Worm (Caenorhabditis elegans) whole organism, L3 larva: ENCODE results near the gene hgrs-1.

ENCODE experiments used
- R02D3.7 ChIP-seq: fragments of 150-350 bp; optimal IDR thresholded peaks from 2 replicates; lab custom pipeline; 2014; ENCODE audit warnings: missing biosample characterization, missing genetic modification characterization
- ama-1 ChIP-seq: fragments of 150-350 bp; optimal IDR thresholded peaks from 2 replicates; lab custom pipeline; 2018
- ceh-16 ChIP-seq: sonication (generic microtip); optimal IDR thresholded peaks from 2 replicates; lab custom pipeline; 2017; ENCODE audit warnings: missing biosample characterization, missing genetic modification characterization
- ceh-28 ChIP-seq: fragments of 150-350 bp; optimal IDR thresholded peaks from 2 replicates; lab custom pipeline; 2014; ENCODE audit warnings: missing biosample characterization, missing genetic modification reagents, missing genetic modification characterization
- daf-12 ChIP-seq: fragments of 150-350 bp; optimal IDR thresholded peaks from 2 replicates; lab custom pipeline; 2014; ENCODE audit warnings: missing biosample characterization, missing genetic modification reagents, missing genetic modification characterization
- egl-27 ChIP-seq: sonication (generic microtip); optimal IDR thresholded peaks from 4 replicates; lab custom pipeline; 2017; ENCODE audit warnings: missing biosample characterization, missing genetic modification reagents, missing genetic modification characterization
- egl-5 ChIP-seq: fragments of 150-350 bp; optimal IDR thresholded peaks from 2 replicates; lab custom pipeline; 2017; ENCODE audit warnings: missing biosample characterization, missing genetic modification reagents, missing genetic modification characterization, inconsistent platforms
- elt-1 ChIP-seq: fragments of 150-350 bp; optimal IDR thresholded peaks from 2 replicates; lab custom pipeline; 2014; ENCODE audit warnings: missing biosample characterization, missing genetic modification characterization
- elt-2 ChIP-seq: sonication (generic microtip); optimal IDR thresholded peaks from 2 replicates; lab custom pipeline; 2016; ENCODE audit warnings: missing genetic modification reagents, mild to moderate bottlenecking, missing genetic modification characterization, missing compliant biosample characterization
- elt-3 ChIP-seq, 3 experiments: fragments of 150-350 bp in 1 of 3; sonication (generic microtip) in 2 of 3; optimal IDR thresholded peaks; 2 replicates in 2 of 3; 4 replicates in 1 of 3; lab custom pipeline; 2014 to 2017; ENCODE audit warnings: missing biosample characterization in 3 of 3, missing genetic modification characterization in 3 of 3
- fkh-2 ChIP-seq: fragments of 150-350 bp; optimal IDR thresholded peaks from 2 replicates; lab custom pipeline; 2014; ENCODE audit warnings: missing biosample characterization, missing genetic modification reagents, missing genetic modification characterization
- hmg-11 ChIP-seq: sonication (generic microtip); optimal IDR thresholded peaks from 2 replicates; lab custom pipeline; 2016; ENCODE audit warnings: missing genetic modification characterization, missing compliant biosample characterization
- jun-1 ChIP-seq: fragments of 150-350 bp; optimal IDR thresholded peaks from 2 replicates; lab custom pipeline; 2014; ENCODE audit warnings: missing biosample characterization, missing genetic modification reagents, missing genetic modification characterization
- lin-39 ChIP-seq: fragments of 150-350 bp; optimal IDR thresholded peaks from 2 replicates; lab custom pipeline; 2018; ENCODE audit warnings: missing biosample characterization, missing genetic modification reagents, missing genetic modification characterization
- lsy-12 ChIP-seq: sonication (generic microtip); optimal IDR thresholded peaks from 2 replicates; lab custom pipeline; 2016; ENCODE audit warnings: mild to moderate bottlenecking, missing genetic modification characterization, missing compliant biosample characterization
- mdl-1 ChIP-seq: fragments of 150-350 bp; optimal IDR thresholded peaks from 2 replicates; lab custom pipeline; 2014; ENCODE audit warnings: missing biosample characterization, missing genetic modification characterization
- mml-1 ChIP-seq: fragments of 150-350 bp; sonication (generic microtip); optimal IDR thresholded peaks from 3 replicates; lab custom pipeline; 2014; ENCODE audit warnings: missing biosample characterization, missing genetic modification characterization
- nfya-1 ChIP-seq: sonication (generic microtip); optimal IDR thresholded peaks from 2 replicates; lab custom pipeline; 2017; ENCODE audit warnings: missing genetic modification characterization, mild to moderate bottlenecking, missing compliant biosample characterization, antibody characterized with exemption, moderate library complexity; ENCODE audit not compliant: insufficient read depth
- nhr-12 ChIP-seq: fragments of 150-350 bp; optimal IDR thresholded peaks from 2 replicates; lab custom pipeline; 2014; ENCODE audit warnings: missing biosample characterization, missing genetic modification characterization
- nhr-23 ChIP-seq: fragments of 150-350 bp; optimal IDR thresholded peaks from 2 replicates; lab custom pipeline; 2014; ENCODE audit warnings: missing biosample characterization, missing genetic modification reagents, missing genetic modification characterization
- nhr-25 ChIP-seq: sonication (generic microtip); optimal IDR thresholded peaks from 2 replicates; lab custom pipeline; 2017; ENCODE audit warnings: missing biosample characterization, missing genetic modification characterization
- nhr-28 ChIP-seq: fragments of 150-350 bp; optimal IDR thresholded peaks from 2 replicates; lab custom pipeline; 2014; ENCODE audit warnings: missing biosample characterization, missing genetic modification characterization
- nhr-43 ChIP-seq: sonication (generic microtip); optimal IDR thresholded peaks from 2 replicates; lab custom pipeline; 2016; ENCODE audit warnings: mild to moderate bottlenecking, missing genetic modification characterization, missing compliant biosample characterization; ENCODE audit not compliant: poor library complexity, severe bottlenecking
- nhr-67 ChIP-seq: fragments of 150-350 bp; optimal IDR thresholded peaks from 2 replicates; lab custom pipeline; 2014; ENCODE audit warnings: missing biosample characterization, missing genetic modification characterization
- pha-4 ChIP-seq: fragments of 150-350 bp; optimal IDR thresholded peaks from 2 replicates; lab custom pipeline; 2014; ENCODE audit warnings: missing biosample characterization, missing genetic modification reagents, missing genetic modification characterization
- pqm-1 ChIP-seq: fragments of 150-350 bp; optimal IDR thresholded peaks from 2 replicates; lab custom pipeline; 2017; ENCODE audit warnings: missing biosample characterization, missing genetic modification characterization, inconsistent platforms
- sea-2 ChIP-seq: fragments of 150-350 bp; sonication (generic microtip); optimal IDR thresholded peaks from 4 replicates; lab custom pipeline; 2014; ENCODE audit warnings: missing biosample characterization, missing genetic modification reagents, missing genetic modification characterization
- skn-1 ChIP-seq: fragments of 150-350 bp; optimal IDR thresholded peaks from 2 replicates; lab custom pipeline; 2014; ENCODE audit warnings: missing biosample characterization, missing genetic modification characterization
- snpc-4 ChIP-seq: fragments of 150-350 bp; optimal IDR thresholded peaks from 2 replicates; lab custom pipeline; 2014; ENCODE audit warnings: missing biosample characterization, missing genetic modification characterization
- tbx-2 ChIP-seq: sonication (generic microtip); optimal IDR thresholded peaks from 2 replicates; lab custom pipeline; 2016; ENCODE audit warnings: mild to moderate bottlenecking, missing genetic modification characterization, missing compliant biosample characterization
- unc-39 ChIP-seq: sonication (generic microtip); optimal IDR thresholded peaks from 4 replicates; lab custom pipeline; 2017; ENCODE audit warnings: missing biosample characterization, missing genetic modification characterization
- zag-1 ChIP-seq: fragments of 150-350 bp; optimal IDR thresholded peaks from 2 replicates; lab custom pipeline; 2014; ENCODE audit warnings: missing biosample characterization, missing genetic modification characterization

hgrs-1 gene

ce11 chrIV:8254193-8254592 lies 48.3 kb upstream of the hgrs-1 start:
- TF ChIP-seq sea-2 (GFP tag; lab: Kevin White, UChicago) (no peak), nhr-23 (tag; lab: Kevin White, UChicago) (peak; percentile 62), nhr-43 (tag; lab: Kevin White, UChicago) (peak; percentile 0), elt-1 (tag; lab: Kevin White, UChicago) (peak; percentile 82), snpc-4 (tag; lab: Kevin White, UChicago) (no peak), nhr-12 (no peak), tbx-2 (no peak), nhr-28 (tag; lab: Kevin White, UChicago) (no peak)

DNA sequence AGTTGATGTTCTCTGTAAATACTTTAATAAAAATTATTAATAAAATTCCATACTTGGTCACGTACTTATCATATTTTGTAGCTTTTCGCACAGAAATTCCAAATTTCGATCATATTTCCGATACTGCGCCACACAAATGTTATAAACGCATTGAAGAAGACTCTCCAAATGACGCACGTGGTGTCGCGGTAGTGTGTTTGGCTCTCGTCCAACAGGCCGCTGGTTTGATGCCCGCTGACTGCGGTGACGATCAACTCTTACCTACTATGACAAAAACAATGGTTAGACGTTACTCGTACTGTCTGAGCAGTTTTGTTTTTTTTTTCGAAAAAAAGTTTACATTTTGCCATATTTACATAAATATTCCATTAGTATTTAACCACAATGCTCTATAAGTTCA lies 47.0 kb upstream of the hgrs-1 start:
- TF ChIP-seq R02D3.7 (tag; lab: Kevin White, UChicago) (no peak), unc-39 (tag; lab: Kevin White, UChicago) (no peak), daf-12 (tag; lab: Kevin White, UChicago) (no peak), zag-1 (tag; lab: Kevin White, UChicago) (no peak), elt-2 (peak; percentile 66), egl-5 (peak; percentile 16), lin-39 (tag; lab: Kevin White, UChicago) (peak; percentile 70), fkh-2 (tag; lab: Kevin White, UChicago) (no peak), nhr-28 (tag; lab: Kevin White, UChicago) (no peak), mdl-1 (no peak), jun-1 (tag; lab: Kevin White, UChicago) (peak; percentile 31), elt-3 (tag; optimal IDR thresholded peaks at IDR 0.05; lab: Kevin White, UChicago) (peak in 1 of 3 experiments; percentile 72), tbx-2 (peak; percentile 22), skn-1 (peak; percentile 35), nhr-25 (tag; lab: Kevin White, UChicago) (peak; percentile 51), lsy-12 (tag; lab: Kevin White, UChicago) (peak; percentile 48), nfya-1 (peak; percentile 71), nhr-23 (tag; lab: Kevin White, UChicago) (peak; percentile 58), mml-1 (tag; lab: Kevin White, UChicago) (no peak), pqm-1 (peak; percentile 13), nhr-43 (tag; lab: Kevin White, UChicago) (peak; percentile 57), nhr-67 (no peak), ama-1 (lab: Kevin White, UChicago) (no peak), pha-4 (tag; lab: Kevin White, UChicago) (peak; percentile 64), hmg-11 (tag; lab: Kevin White, UChicago) (peak; percentile 89), ceh-16 (tag; lab: Kevin White, UChicago) (no peak)

DNA sequence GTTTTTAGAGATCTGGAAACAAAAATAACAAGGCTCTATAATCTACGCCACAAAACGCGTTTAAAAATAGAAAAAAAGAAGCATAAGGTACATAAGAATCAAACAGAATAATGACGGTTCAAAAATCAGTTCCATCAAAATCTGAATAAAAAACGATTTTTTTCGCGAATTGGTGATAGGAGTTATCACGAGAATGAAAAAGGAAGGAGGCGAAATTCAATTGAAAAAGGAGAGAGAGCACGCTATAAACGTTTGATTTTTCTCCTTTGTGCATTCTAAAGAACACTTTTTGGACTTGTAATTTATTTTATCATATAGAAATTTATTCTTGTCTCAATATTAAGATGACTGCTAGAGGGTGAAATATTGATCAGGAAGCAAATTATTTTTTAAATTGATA lies 45.5 kb upstream of the hgrs-1 start:
- TF ChIP-seq jun-1 (tag; lab: Kevin White, UChicago), result peak; percentile 8
- peak; percentile 71 for TF ChIP-seq pqm-1
- TF ChIP-seq snpc-4 (tag; lab: Kevin White, UChicago), result no peak
- peak; percentile 82 for TF ChIP-seq elt-2
- no peak for TF ChIP-seq egl-27

ce11 chrIV:8247341-8247740 lies 41.5 kb upstream of the hgrs-1 start:
- peak; percentile 94 for TF ChIP-seq elt-1 (tag; lab: Kevin White, UChicago)
- TF ChIP-seq nhr-23 (tag; lab: Kevin White, UChicago), result peak; percentile 34
- TF ChIP-seq elt-3 (tag; optimal IDR thresholded peaks at IDR 0.05; lab: Kevin White, UChicago), result no peak

- no peak for TF ChIP-seq nhr-23 (tag; lab: Kevin White, UChicago)
- TF ChIP-seq nhr-43 (tag; lab: Kevin White, UChicago), result no peak
- no peak for TF ChIP-seq nhr-25 (tag; lab: Kevin White, UChicago)
- no peak for TF ChIP-seq ceh-28 (tag; lab: Kevin White, UChicago)
- TF ChIP-seq elt-1 (tag; lab: Kevin White, UChicago), result no peak
These were observed 38.3 kb upstream of the hgrs-1 start, which contains the start of gene T09A12.1 for ce11 chrIV:8244112-8244511. T09A12.1 (plus strand) TSS chrIV:8244412.

DNA sequence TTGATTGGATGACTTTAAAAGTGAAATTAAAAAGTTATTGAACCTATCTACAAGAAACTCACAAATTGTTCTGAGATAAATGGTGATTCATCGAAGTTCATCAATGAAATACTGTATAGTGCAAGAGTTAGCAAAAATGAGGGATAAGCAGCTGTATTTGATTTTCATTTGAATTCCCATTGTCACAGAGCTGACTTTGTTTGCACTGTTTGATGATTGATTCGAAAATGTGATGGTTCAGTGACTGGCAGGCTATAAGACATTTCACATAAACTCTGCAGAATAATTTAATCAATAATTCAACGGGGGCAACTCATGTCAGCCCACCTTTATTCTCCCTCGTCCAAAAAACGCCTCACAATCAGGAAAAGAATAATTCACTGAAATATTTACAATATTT lies 37.8 kb upstream of the hgrs-1 start, which contains the start of gene T09A12.8:
Gene T09A12.8, minus strand, starts transcription at position 101 of the 400 bp plus-strand sequence.
- TF ChIP-seq unc-39 (tag; lab: Kevin White, UChicago) (no peak), R02D3.7 (tag; lab: Kevin White, UChicago) (no peak), sea-2 (GFP tag; lab: Kevin White, UChicago) (no peak), skn-1 (no peak), egl-27 (no peak), ceh-28 (tag; lab: Kevin White, UChicago) (no peak)
